Fruit fly (Drosophila melanogaster): Measurements from ENCODE around the gene ca.

ca gene

dm6 chr3R:29778139-29778984 is 28.2 kb upstream of the ca start (continued):
- TF ChIP-seq Gug (GFP tag; IDR thresholded peaks at IDR 0.05) (no peak), CG31627 (GFP tag; optimal IDR thresholded peaks at IDR 0.05) (peak; percentile 65), Sox102F (GFP tag; optimal IDR thresholded peaks at IDR 0.05) (peak; percentile 60), CG16779 (tag; optimal IDR thresholded peaks at IDR 0.05) (no peak), dac (GFP tag; optimal IDR thresholded peaks at IDR 0.05) (no peak), Eip93F (GFP tag; optimal IDR thresholded peaks at IDR 0.05) (no peak), achi (GFP tag; optimal IDR thresholded peaks at IDR 0.05) (peak; percentile 56), salr (GFP tag; optimal IDR thresholded peaks at IDR 0.05) (peak in 1 of 2 experiments; percentile 26), Sox14 (GFP tag; optimal IDR thresholded peaks at IDR 0.05) (peak; percentile 69), CG1621 (tag; optimal IDR thresholded peaks at IDR 0.05) (peak; percentile 19), CG11902 (GFP tag; optimal IDR thresholded peaks at IDR 0.05) (peak; percentile 43), CG6276 (GFP tag; optimal IDR thresholded peaks at IDR 0.05) (no peak), CG8632 (GFP tag; optimal IDR thresholded peaks at IDR 0.05) (peak; percentile 56)

- TF ChIP-seq Eip78C (GFP tag) (peak; percentile 30), Lpt (GFP tag; optimal IDR thresholded peaks at IDR 0.05) (no peak), vri (GFP tag; optimal IDR thresholded peaks at IDR 0.05) (peak; percentile 0), fkh (GFP tag; optimal IDR thresholded peaks at IDR 0.05) (peak; percentile 50)
These were observed 27.7 kb upstream of the ca start for dm6 chr3R:29778985-29779298.

dm6 chr3R:29780402-29781029 is 26.1 kb upstream of the ca start, which contains the start of gene fig:
Gene fig (minus strand): TSS chr3R:29780452.
- TF ChIP-seq fkh (GFP tag; optimal IDR thresholded peaks at IDR 0.05) (peak; percentile 39), OdsH (GFP tag; optimal IDR thresholded peaks at IDR 0.05) (no peak), CG1621 (tag; optimal IDR thresholded peaks at IDR 0.05) (no peak), CG8119 (GFP tag; IDR thresholded peaks at IDR 0.05) (no peak), spab (GFP tag; optimal IDR thresholded peaks at IDR 0.05) (no peak), Gug (GFP tag; IDR thresholded peaks at IDR 0.05) (no peak), Sox14 (GFP tag; optimal IDR thresholded peaks at IDR 0.05) (peak; percentile 13), vri (GFP tag; optimal IDR thresholded peaks at IDR 0.05) (peak; percentile 82), CG11762 (GFP tag; optimal IDR thresholded peaks at IDR 0.05; ENCODE audit: insufficient read depth) (no peak), Ets21C (GFP tag; optimal IDR thresholded peaks at IDR 0.05) (no peak), lz (GFP tag; optimal IDR thresholded peaks at IDR 0.05) (no peak), Eip78C (GFP tag) (peak; percentile 6), ss (GFP tag; optimal IDR thresholded peaks at IDR 0.05) (peak in 1 of 2 experiments; percentile 19), CG6808 (GFP tag; optimal IDR thresholded peaks at IDR 0.05) (no peak), Smox (GFP tag; optimal IDR thresholded peaks at IDR 0.05) (no peak), Met (GFP tag; optimal IDR thresholded peaks at IDR 0.05) (no peak), Eip93F (GFP tag; optimal IDR thresholded peaks at IDR 0.05) (peak; percentile 82), Lpt (GFP tag; optimal IDR thresholded peaks at IDR 0.05) (no peak), Blimp-1 (GFP tag; optimal IDR thresholded peaks at IDR 0.05) (no peak), salr (GFP tag; optimal IDR thresholded peaks at IDR 0.05) (no peak), Sox102F (GFP tag; optimal IDR thresholded peaks at IDR 0.05) (no peak)

dm6 chr3R:29781874-29782273 is 24.7 kb upstream of the ca start:
- TF ChIP-seq Met (GFP tag; optimal IDR thresholded peaks at IDR 0.05) (no peak), CG10631 (GFP tag; optimal IDR thresholded peaks at IDR 0.05) (no peak), Eip78C (GFP tag) (no peak), CG3919 (GFP tag; optimal IDR thresholded peaks at IDR 0.05) (no peak), dsx (GFP tag; optimal IDR thresholded peaks at IDR 0.05; ENCODE audit: poor library complexity, severe bottlenecking) (no peak), Eip75B (GFP tag; optimal IDR thresholded peaks at IDR 0.05) (no peak), Eip93F (GFP tag; optimal IDR thresholded peaks at IDR 0.05) (no peak), vri (GFP tag; optimal IDR thresholded peaks at IDR 0.05) (peak; percentile 88), CG15336 (GFP tag; IDR thresholded peaks at IDR 0.05) (no peak), Hr38 (GFP tag; optimal IDR thresholded peaks at IDR 0.05) (no peak), CG32006 (GFP tag; optimal IDR thresholded peaks at IDR 0.05) (peak; percentile 0), Hr39 (GFP tag; optimal IDR thresholded peaks at IDR 0.05) (no peak), fd85E (GFP tag; optimal IDR thresholded peaks at IDR 0.05) (no peak), CG8119 (GFP tag; IDR thresholded peaks at IDR 0.05) (no peak), achi (GFP tag; optimal IDR thresholded peaks at IDR 0.05) (no peak), Lpt (GFP tag; optimal IDR thresholded peaks at IDR 0.05) (no peak)
